Fruit fly (Drosophila melanogaster): ENCODE measurements around the gene CG12093.

Gene CG12093

DNA sequence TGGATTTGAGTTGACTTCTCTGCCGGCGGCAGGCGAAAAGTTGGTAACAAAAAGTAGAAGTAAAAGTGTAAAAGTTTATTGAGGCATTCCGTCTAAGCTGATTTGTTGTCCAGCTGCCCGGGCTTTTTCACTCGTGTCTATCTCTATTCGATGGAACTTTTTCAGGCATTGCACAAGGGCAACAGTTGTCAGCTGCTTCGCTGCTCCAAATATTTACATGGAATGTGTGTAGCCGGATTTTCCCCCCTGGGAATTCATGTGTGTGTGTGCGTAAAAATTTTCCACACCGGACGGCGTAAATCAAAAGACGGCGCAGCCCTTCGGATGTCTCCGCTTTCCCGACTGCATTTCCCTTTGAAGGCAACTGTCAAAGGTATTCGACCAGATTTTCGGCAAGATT lies 28.8 kb downstream of the CG12093 start:
- TF ChIP-seq Pif1B (GFP tag; optimal IDR thresholded peaks at IDR 0.05) (no peak), CG32121 (GFP tag; IDR thresholded peaks at IDR 0.05) (no peak), gl (tag; optimal IDR thresholded peaks at IDR 0.05) (no peak), D1 (tag; optimal IDR thresholded peaks at IDR 0.05) (no peak)

DNA sequence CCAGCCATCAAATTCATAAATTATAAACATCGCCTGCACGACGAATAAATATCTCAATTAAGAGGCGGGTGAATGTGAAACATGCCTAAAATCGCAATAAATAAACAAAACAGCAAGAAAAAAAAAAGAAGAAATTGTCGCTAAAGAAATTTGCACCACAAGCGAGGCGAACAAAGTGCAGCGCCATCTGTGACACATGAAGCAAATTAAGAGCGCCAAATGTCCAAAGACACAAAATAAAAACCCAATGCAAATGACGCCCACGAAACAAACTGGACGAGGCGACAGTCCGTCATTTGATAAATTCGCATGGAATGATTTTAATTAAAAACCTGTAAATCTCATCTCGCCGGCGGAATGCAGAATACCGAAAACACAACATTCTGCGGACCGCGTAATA lies 30.1 kb downstream of the CG12093 start:
- TF ChIP-seq CG10348 (GFP tag; IDR thresholded peaks at IDR 0.05) (no peak), Snoo (tag; optimal IDR thresholded peaks at IDR 0.05) (no peak), CG8159 (tag; optimal IDR thresholded peaks at IDR 0.05) (no peak), CG17806 (tag; optimal IDR thresholded peaks at IDR 0.05) (no peak), CG34367 (tag; optimal IDR thresholded peaks at IDR 0.05) (no peak), Pif1B (GFP tag; optimal IDR thresholded peaks at IDR 0.05) (no peak), CG12605 (GFP tag; IDR thresholded peaks at IDR 0.05) (no peak), CG4496 (GFP tag; IDR thresholded peaks at IDR 0.05) (no peak), fd96Ca (GFP tag; IDR thresholded peaks at IDR 0.05) (no peak), rn (GFP tag; IDR thresholded peaks at IDR 0.05) (no peak), Pif1A (GFP tag; optimal IDR thresholded peaks at IDR 0.05) (no peak), CG15710 (tag; optimal IDR thresholded peaks at IDR 0.05) (no peak), EcR (GFP tag; optimal IDR thresholded peaks at IDR 0.05) (no peak), CG14655 (GFP tag; optimal IDR thresholded peaks at IDR 0.05) (no peak)

DNA sequence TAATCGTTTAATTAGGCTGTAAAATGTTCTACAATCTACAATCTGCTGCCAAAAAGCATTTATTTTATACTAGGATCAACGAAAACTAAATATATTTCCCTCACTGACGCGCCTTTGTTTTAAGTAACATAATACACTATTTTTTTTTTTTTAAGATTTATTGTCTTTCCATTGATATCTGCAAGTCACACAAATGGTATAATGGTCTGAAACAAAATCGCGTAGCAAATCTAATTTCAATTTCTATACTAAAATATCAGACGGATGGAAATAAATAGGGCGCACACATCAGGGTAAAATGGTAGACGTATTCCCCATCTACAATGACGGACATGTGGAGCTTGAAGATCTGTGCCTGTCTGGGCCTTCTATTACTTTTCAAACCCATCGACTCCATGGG lies 34.4 kb downstream of the CG12093 start, which contains the start of gene Acp62F:
Gene Acp62F, plus strand, starts transcription at position 301 of the 400 bp plus-strand sequence.
- TF ChIP-seq Ets98B (GFP tag; IDR thresholded peaks at IDR 0.05): no peak
- no peak for TF ChIP-seq CG12605 (GFP tag; IDR thresholded peaks at IDR 0.05)
- no peak for TF ChIP-seq D1 (tag; optimal IDR thresholded peaks at IDR 0.05)
- TF ChIP-seq CG32121 (GFP tag; IDR thresholded peaks at IDR 0.05): no peak
- no peak for TF ChIP-seq Pif1B (GFP tag; optimal IDR thresholded peaks at IDR 0.05)
- TF ChIP-seq rn (GFP tag; IDR thresholded peaks at IDR 0.05): no peak
- no peak for TF ChIP-seq CG14655 (GFP tag; optimal IDR thresholded peaks at IDR 0.05)

DNA sequence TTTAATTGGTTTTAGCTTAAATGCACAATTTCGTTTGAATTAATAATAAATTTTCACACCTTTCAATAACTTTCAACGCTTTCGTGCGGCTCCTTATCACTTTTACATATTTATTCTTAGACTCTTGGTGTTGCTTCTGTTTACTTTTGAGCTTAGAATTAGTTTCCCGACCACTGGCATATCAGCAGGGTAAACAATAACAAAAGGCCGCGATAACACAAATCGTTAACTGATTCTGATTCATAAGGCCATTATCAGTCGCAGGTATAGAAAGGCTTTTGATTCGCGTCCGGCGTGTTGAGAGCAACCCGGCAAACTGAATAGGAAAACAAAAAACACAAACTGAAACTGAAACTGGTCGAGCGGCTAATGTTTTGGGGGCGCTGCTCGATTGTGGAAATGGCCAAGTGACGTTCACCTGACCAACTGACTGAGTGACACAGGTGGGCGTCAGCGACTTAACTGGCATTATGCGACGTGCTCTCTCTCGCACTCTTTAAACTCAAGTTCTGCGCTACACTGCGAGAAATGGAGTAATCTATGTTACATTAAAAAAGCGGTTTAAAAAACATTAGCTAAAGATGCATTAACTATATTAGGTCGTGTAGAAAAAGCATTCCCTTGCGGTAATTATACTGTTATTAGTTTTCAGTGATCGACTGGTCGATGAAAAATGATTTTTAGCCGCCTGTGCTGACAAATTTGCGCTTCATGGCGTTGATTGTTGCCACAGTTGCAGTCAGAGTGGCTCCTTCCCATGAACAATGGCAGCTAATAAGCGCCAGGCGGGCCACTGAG lies 39.2 kb downstream of the CG12093 start:
- TF ChIP-seq CG14655 (GFP tag; optimal IDR thresholded peaks at IDR 0.05) (peak; percentile 9), CG15710 (tag; optimal IDR thresholded peaks at IDR 0.05) (no peak), Snoo (tag; optimal IDR thresholded peaks at IDR 0.05) (no peak), CG12605 (GFP tag; IDR thresholded peaks at IDR 0.05) (no peak), CG34367 (tag; optimal IDR thresholded peaks at IDR 0.05) (no peak), CG10348 (GFP tag; IDR thresholded peaks at IDR 0.05) (no peak), Pif1B (GFP tag; optimal IDR thresholded peaks at IDR 0.05) (no peak), fd96Ca (GFP tag; IDR thresholded peaks at IDR 0.05) (peak; percentile 58; the same call in 1 of the 3 replicates), EcR (GFP tag; optimal IDR thresholded peaks at IDR 0.05) (no peak), CG17806 (tag; optimal IDR thresholded peaks at IDR 0.05) (no peak), CG9948 (tag; optimal IDR thresholded peaks at IDR 0.05) (peak; percentile 18), CG32121 (GFP tag; IDR thresholded peaks at IDR 0.05) (peak; percentile 70), CG4496 (GFP tag; IDR thresholded peaks at IDR 0.05) (peak; percentile 71), CG8301 (tag; optimal IDR thresholded peaks at IDR 0.05) (peak; percentile 6), Pif1A (GFP tag; optimal IDR thresholded peaks at IDR 0.05) (no peak), D1 (tag; optimal IDR thresholded peaks at IDR 0.05) (no peak), CG8159 (tag; optimal IDR thresholded peaks at IDR 0.05) (peak; percentile 8), CG13204 (GFP tag; optimal IDR thresholded peaks at IDR 0.05) (no peak), Ets98B (GFP tag; IDR thresholded peaks at IDR 0.05) (no peak), gl (tag; optimal IDR thresholded peaks at IDR 0.05) (no peak), rn (GFP tag; IDR thresholded peaks at IDR 0.05) (no peak)

DNA sequence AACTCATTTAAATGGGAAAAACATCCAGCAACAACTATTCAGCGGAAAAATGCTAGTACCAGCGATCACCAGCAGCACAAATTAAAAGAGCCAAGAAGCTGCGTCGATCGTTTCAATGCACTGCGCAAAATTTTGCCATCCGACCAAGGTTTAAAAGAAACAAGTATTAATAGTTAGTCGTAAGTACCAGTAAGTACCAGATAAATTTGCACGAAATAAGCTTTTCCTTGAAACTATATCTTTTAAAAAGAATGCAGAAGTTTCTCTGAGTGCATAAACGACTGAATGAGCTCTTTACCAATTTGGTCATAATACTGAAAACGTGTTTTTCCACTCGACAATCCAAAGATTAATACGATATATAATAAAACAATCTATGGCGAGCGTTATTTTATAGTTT lies 40.6 kb downstream of the CG12093 start:
- no peak for TF ChIP-seq CG13204 (GFP tag; optimal IDR thresholded peaks at IDR 0.05)
- no peak for TF ChIP-seq CG34367 (tag; optimal IDR thresholded peaks at IDR 0.05)
- TF ChIP-seq CG32121 (GFP tag; IDR thresholded peaks at IDR 0.05): peak; percentile 82
- peak; percentile 46 for TF ChIP-seq Pif1A (GFP tag; optimal IDR thresholded peaks at IDR 0.05)
- no peak for TF ChIP-seq CG9948 (tag; optimal IDR thresholded peaks at IDR 0.05)
- TF ChIP-seq Pif1B (GFP tag; optimal IDR thresholded peaks at IDR 0.05): peak; percentile 14
- no peak for TF ChIP-seq Snoo (tag; optimal IDR thresholded peaks at IDR 0.05)
- peak; percentile 14 for TF ChIP-seq CG8159 (tag; optimal IDR thresholded peaks at IDR 0.05)
- TF ChIP-seq rn (GFP tag; IDR thresholded peaks at IDR 0.05): 0 out of 2 replicates have a peak, but pooled peaks have one; percentile 15
- TF ChIP-seq Ets98B (GFP tag; IDR thresholded peaks at IDR 0.05): peak; percentile 80
- TF ChIP-seq gl (tag; optimal IDR thresholded peaks at IDR 0.05): no peak
- TF ChIP-seq CG10348 (GFP tag; IDR thresholded peaks at IDR 0.05): 0 out of 2 replicates have a peak, but pooled peaks have one; percentile 38
- peak; percentile 77; the same call in 2 of the 3 replicates for TF ChIP-seq fd96Ca (GFP tag; IDR thresholded peaks at IDR 0.05)
- peak; percentile 54 for TF ChIP-seq CG14655 (GFP tag; optimal IDR thresholded peaks at IDR 0.05)
- TF ChIP-seq CG8301 (tag; optimal IDR thresholded peaks at IDR 0.05): peak; percentile 45
- no peak for TF ChIP-seq CG15710 (tag; optimal IDR thresholded peaks at IDR 0.05)
- TF ChIP-seq CG4496 (GFP tag; IDR thresholded peaks at IDR 0.05): peak; percentile 86
- TF ChIP-seq CG12605 (GFP tag; IDR thresholded peaks at IDR 0.05): peak; percentile 30; the same call in 1 of the 2 replicates

DNA sequence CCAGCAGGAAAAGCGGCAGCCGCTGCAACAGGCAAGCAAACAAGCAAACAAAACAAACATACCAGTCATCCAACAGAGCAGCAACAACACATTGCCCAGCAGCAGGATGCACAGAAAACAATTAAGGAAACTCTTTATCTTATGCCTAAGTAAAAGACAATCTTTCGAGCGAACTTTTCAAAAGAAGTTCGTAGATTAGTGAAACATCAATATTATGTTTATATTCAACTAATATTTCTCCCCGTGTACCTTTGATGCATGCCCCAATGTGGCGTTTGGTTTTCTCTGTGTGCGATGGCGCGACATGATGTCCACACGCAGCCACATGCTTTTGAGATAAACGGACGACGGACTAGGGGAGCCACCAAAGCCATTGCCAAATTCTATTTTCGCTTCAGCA lies 42.9 kb downstream of the CG12093 start:
- TF ChIP-seq CG9948 (tag; optimal IDR thresholded peaks at IDR 0.05): no peak
- no peak for TF ChIP-seq Pif1A (GFP tag; optimal IDR thresholded peaks at IDR 0.05)
- TF ChIP-seq CG17806 (tag; optimal IDR thresholded peaks at IDR 0.05): no peak
- TF ChIP-seq CG32121 (GFP tag; IDR thresholded peaks at IDR 0.05): peak; percentile 56; the same call in 1 of the 2 replicates
- TF ChIP-seq CG10348 (GFP tag; IDR thresholded peaks at IDR 0.05): no peak
- TF ChIP-seq CG12605 (GFP tag; IDR thresholded peaks at IDR 0.05): no peak
- peak; percentile 57; the same call in 1 of the 3 replicates for TF ChIP-seq CG4496 (GFP tag; IDR thresholded peaks at IDR 0.05)
- peak; percentile 60 for TF ChIP-seq Ets98B (GFP tag; IDR thresholded peaks at IDR 0.05)
- peak; percentile 10 for TF ChIP-seq CG14655 (GFP tag; optimal IDR thresholded peaks at IDR 0.05)
- no peak for TF ChIP-seq EcR (GFP tag; optimal IDR thresholded peaks at IDR 0.05)
- TF ChIP-seq CG34367 (tag; optimal IDR thresholded peaks at IDR 0.05): no peak
- TF ChIP-seq CG8301 (tag; optimal IDR thresholded peaks at IDR 0.05): no peak
- no peak for TF ChIP-seq Pif1B (GFP tag; optimal IDR thresholded peaks at IDR 0.05)
- no peak for TF ChIP-seq D1 (tag; optimal IDR thresholded peaks at IDR 0.05)
- TF ChIP-seq CG8159 (tag; optimal IDR thresholded peaks at IDR 0.05): no peak
- no peak for TF ChIP-seq CG13204 (GFP tag; optimal IDR thresholded peaks at IDR 0.05)
- no peak for TF ChIP-seq Snoo (tag; optimal IDR thresholded peaks at IDR 0.05)
- peak; percentile 35; the same call in 1 of the 3 replicates for TF ChIP-seq fd96Ca (GFP tag; IDR thresholded peaks at IDR 0.05)
- TF ChIP-seq CG15710 (tag; optimal IDR thresholded peaks at IDR 0.05): no peak
- no peak for TF ChIP-seq rn (GFP tag; IDR thresholded peaks at IDR 0.05)
- no peak for TF ChIP-seq gl (tag; optimal IDR thresholded peaks at IDR 0.05)
